Worm (Caenorhabditis elegans): ENCODE data around the gene F18E3.10.

Gene F18E3.10

DNA sequence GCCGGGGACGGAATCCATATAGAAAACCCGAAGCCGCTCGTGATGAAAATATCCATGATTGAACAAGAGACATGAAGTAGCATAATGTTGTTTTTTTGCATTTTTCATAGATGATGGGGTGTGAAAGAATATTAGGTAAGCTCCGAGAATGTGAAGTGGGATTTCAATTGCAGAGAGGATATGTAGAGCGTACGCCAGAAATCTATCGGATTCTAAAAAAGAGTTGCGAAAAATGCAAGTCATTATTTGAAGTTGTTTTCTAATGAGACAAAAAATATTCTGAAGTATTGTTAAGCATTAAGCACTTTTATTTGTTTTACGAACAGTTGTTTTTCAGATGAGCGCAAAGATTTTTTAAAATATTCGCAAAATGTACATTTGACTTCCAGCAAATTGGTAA, at the start of gene F18E3.10:
F18E3.10 (minus strand) TSS at position 101 of the 400 bp plus-strand sequence.
- no peak for TF ChIP-seq lin-15B (tag; optimal IDR thresholded peaks at IDR 0.05)
- no peak for TF ChIP-seq mab-9 (GFP tag; IDR thresholded peaks at IDR 0.05)
- TF ChIP-seq jun-1 (tag; optimal IDR thresholded peaks at IDR 0.05), result no peak
- no peak for TF ChIP-seq pax-3 (tag; optimal IDR thresholded peaks at IDR 0.05)
- no peak for TF ChIP-seq elt-3 (tag; optimal IDR thresholded peaks at IDR 0.05)
- TF ChIP-seq ama-1 (optimal IDR thresholded peaks at IDR 0.05), result no peak
- TF ChIP-seq snu-23 (GFP tag; optimal IDR thresholded peaks at IDR 0.05), result no peak
- TF ChIP-seq swsn-7 (tag; optimal IDR thresholded peaks at IDR 0.05), result no peak

ce11 chrV:7472815-7473214, 48.6 kb upstream of the F18E3.10 start, which contains the start of gene str-28:
Gene str-28 (minus strand): TSS chrV:7472915.
- TF ChIP-seq aly-2 (tag; optimal IDR thresholded peaks at IDR 0.05) (no peak), nhr-237 (tag; optimal IDR thresholded peaks at IDR 0.05) (no peak), aha-1 (tag; optimal IDR thresholded peaks at IDR 0.05) (no peak), elt-3 (tag; optimal IDR thresholded peaks at IDR 0.05) (no peak), irx-1 (tag; optimal IDR thresholded peaks at IDR 0.05) (no peak), hpl-2 (GFP tag; optimal IDR thresholded peaks at IDR 0.05) (no peak), lin-39 (tag; optimal IDR thresholded peaks at IDR 0.05) (no peak), nhr-71 (tag; optimal IDR thresholded peaks at IDR 0.05) (no peak), tlp-1 (tag; optimal IDR thresholded peaks at IDR 0.05) (no peak), fos-1 (tag; optimal IDR thresholded peaks at IDR 0.05) (no peak)

DNA sequence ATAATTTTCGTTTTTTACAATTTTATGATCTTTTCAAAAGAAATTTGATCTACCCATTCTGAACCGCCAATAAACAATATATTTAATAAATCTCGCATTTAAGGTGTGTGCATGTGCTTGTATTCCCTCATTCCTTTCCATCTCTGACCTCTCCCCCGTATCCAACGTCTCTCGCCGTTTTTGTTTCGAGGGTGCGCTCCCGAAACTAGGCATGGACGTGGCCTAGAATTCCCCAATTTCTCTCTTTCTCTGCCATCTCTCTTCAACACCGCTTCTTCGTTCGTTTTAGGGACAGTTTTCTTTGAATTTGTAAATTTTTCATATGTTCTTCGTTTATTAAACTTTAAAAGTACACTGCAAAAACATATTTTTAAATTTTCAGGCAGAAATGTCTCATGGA, 41.3 kb upstream of the F18E3.10 start, which contains the start of gene F25E5.1:
F25E5.1 (plus strand) TSS at position 376 of the 400 bp plus-strand sequence.
- TF ChIP-seq C04F5.9 (tag; optimal IDR thresholded peaks at IDR 0.05), result no peak
- peak; percentile 47 for TF ChIP-seq snpc-4 (tag; optimal IDR thresholded peaks at IDR 0.05)
- 0 out of 2 replicates have a peak, but pooled peaks have one; percentile 29 for TF ChIP-seq mab-9 (GFP tag; IDR thresholded peaks at IDR 0.05)
- no peak for TF ChIP-seq fkh-10 (GFP tag; optimal IDR thresholded peaks at IDR 0.05)
- TF ChIP-seq lin-39 (tag; optimal IDR thresholded peaks at IDR 0.05), result no peak
- no peak for TF ChIP-seq hpl-2 (GFP tag; optimal IDR thresholded peaks at IDR 0.05)
- TF ChIP-seq C16A3.4 (tag; optimal IDR thresholded peaks at IDR 0.05), result peak; percentile 29
- peak; percentile 2 for TF ChIP-seq jun-1 (tag; optimal IDR thresholded peaks at IDR 0.05)
- peak; percentile 61 for TF ChIP-seq nhr-90 (tag; optimal IDR thresholded peaks at IDR 0.05; ENCODE audit: poor library complexity)
- TF ChIP-seq unc-130 (tag; optimal IDR thresholded peaks at IDR 0.05), result no peak
- peak; percentile 33 for TF ChIP-seq elt-2 (tag; optimal IDR thresholded peaks at IDR 0.05)
- TF ChIP-seq sptf-1 (tag; optimal IDR thresholded peaks at IDR 0.05), result no peak
- TF ChIP-seq swsn-7 (tag; optimal IDR thresholded peaks at IDR 0.05), result peak; percentile 61
- peak; percentile 38 for TF ChIP-seq sox-4 (tag; optimal IDR thresholded peaks at IDR 0.05)
- TF ChIP-seq ces-1 (GFP tag; optimal IDR thresholded peaks at IDR 0.05), result no peak
- peak; percentile 93 for TF ChIP-seq lin-14 (GFP tag; optimal IDR thresholded peaks at IDR 0.05)
- TF ChIP-seq sup-37 (GFP tag; optimal IDR thresholded peaks at IDR 0.05), result no peak
- peak; percentile 70 to 73 for TF ChIP-seq lin-35 (GFP tag; optimal IDR thresholded peaks at IDR 0.05)
- TF ChIP-seq pag-3 (tag; optimal IDR thresholded peaks at IDR 0.05; ENCODE audit: borderline replicate concordance, insufficient read depth), result no peak
- no peak for TF ChIP-seq pqm-1 (tag; optimal IDR thresholded peaks at IDR 0.05)
- no peak for TF ChIP-seq nhr-11 (tag; optimal IDR thresholded peaks at IDR 0.05)
- no peak for TF ChIP-seq tlp-1 (tag; optimal IDR thresholded peaks at IDR 0.05)
- TF ChIP-seq ceh-88 (GFP tag; IDR thresholded peaks at IDR 0.05), result no peak
- peak; percentile 93 for TF ChIP-seq rnt-1 (tag; optimal IDR thresholded peaks at IDR 0.05)
- no peak for TF ChIP-seq mef-2 (tag; optimal IDR thresholded peaks at IDR 0.05)
- no peak for TF ChIP-seq nhr-84 (tag; optimal IDR thresholded peaks at IDR 0.05)
- peak; percentile 49 for TF ChIP-seq skn-1 (tag; optimal IDR thresholded peaks at IDR 0.05)
- peak; percentile 44 for TF ChIP-seq irx-1 (tag; optimal IDR thresholded peaks at IDR 0.05)
- peak; percentile 47 for TF ChIP-seq unc-86 (tag; optimal IDR thresholded peaks at IDR 0.05)
- TF ChIP-seq alr-1 (tag; optimal IDR thresholded peaks at IDR 0.05; ENCODE audit: borderline replicate concordance), result no peak
- peak; percentile 55 to 75 for TF ChIP-seq lsy-2 (tag; optimal IDR thresholded peaks at IDR 0.05)
- no peak for TF ChIP-seq unc-30 (tag; optimal IDR thresholded peaks at IDR 0.05)
- TF ChIP-seq efl-1 (optimal IDR thresholded peaks at IDR 0.05), result peak; percentile 79 to 81
- TF ChIP-seq efl-1 (GFP tag; optimal IDR thresholded peaks at IDR 0.05 in 1 of 2), result peak; percentile 73 to 93
- TF ChIP-seq ama-1 (optimal IDR thresholded peaks at IDR 0.05), result no peak
- TF ChIP-seq xbp-1 (tag; optimal IDR thresholded peaks at IDR 0.05), result peak; percentile 59
- TF ChIP-seq egl-27 (tag; optimal IDR thresholded peaks at IDR 0.05), result no peak
- no peak for TF ChIP-seq hlh-17 (GFP tag; optimal IDR thresholded peaks at IDR 0.05; ENCODE audit: borderline replicate concordance)
- peak; percentile 42 to 73 (median 65) for TF ChIP-seq ceh-82 (tag; optimal IDR thresholded peaks at IDR 0.05)
- TF ChIP-seq nhr-28 (tag; optimal IDR thresholded peaks at IDR 0.05), result no peak
